Fruit fly (Drosophila melanogaster): Measurements from ENCODE around the gene CG14232.

The CG14232 gene

DNA sequence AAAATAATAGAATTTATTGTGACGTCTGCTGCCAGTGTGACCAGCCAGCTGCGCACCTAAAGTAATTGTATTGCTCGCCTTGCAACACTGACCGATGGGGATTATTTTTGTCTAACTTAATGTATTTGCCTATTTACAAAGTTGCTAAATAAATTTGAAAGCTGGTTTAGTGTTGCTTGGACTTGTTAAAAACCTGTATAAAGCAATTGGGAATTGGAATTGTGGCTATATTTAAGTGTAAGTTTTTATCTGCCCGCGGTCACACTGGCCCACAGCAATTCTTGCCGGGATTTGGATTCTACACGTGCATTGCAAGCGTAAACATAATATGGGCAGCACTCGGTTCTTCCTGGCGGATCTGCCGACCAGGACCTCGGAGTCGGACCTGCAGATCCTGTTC, at the start of gene CG14232, which contains the start of gene CG14230:
CG14232 (minus strand) TSS at position 177 of the 400 bp plus-strand sequence.
CG14230 (plus strand) TSS at position 94 of the 400 bp plus-strand sequence.
- peak; percentile 16 for TF ChIP-seq noc (tag; optimal IDR thresholded peaks at IDR 0.05)

DNA sequence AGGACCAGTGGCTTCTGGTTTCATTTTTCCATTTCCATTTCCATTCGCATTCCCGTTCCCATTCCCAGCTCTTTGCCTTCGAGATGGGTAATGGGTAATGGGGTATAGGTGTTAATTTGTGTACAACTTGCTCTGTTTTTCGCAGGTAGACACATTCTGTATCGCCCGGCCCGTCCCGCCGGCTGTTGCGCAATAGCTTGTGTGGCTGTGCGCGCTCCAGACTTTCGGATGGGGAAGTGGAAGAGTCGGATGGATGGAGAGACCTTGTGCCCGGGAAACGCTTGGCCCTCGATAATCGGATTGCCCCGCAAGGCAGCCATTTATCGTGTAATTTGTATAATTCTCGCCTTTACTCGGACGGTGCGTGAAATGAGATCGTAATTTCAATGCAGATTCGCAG, 49.7 kb upstream of the CG14232 start:
- TF ChIP-seq noc (tag; optimal IDR thresholded peaks at IDR 0.05), result no peak

DNA sequence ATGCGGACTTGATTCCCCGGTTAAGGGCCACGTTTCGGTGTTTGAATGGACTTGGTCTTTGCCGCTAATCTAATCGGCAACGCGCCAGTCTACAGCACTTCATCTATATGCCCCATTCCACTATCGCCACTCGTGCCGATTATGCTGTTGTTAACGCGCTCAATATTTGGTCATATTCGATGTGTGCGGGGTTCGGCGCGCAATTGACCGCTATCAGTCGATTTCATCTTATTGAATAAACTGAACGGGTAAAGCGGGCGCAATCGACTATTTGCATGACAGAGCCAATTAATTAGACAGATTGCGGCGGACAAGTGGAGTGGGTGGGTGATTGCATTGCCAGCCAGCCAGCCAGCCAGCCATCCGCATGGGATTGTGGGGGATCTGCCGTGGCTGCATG, 48.3 kb upstream of the CG14232 start:
- no peak for TF ChIP-seq noc (tag; optimal IDR thresholded peaks at IDR 0.05)

DNA sequence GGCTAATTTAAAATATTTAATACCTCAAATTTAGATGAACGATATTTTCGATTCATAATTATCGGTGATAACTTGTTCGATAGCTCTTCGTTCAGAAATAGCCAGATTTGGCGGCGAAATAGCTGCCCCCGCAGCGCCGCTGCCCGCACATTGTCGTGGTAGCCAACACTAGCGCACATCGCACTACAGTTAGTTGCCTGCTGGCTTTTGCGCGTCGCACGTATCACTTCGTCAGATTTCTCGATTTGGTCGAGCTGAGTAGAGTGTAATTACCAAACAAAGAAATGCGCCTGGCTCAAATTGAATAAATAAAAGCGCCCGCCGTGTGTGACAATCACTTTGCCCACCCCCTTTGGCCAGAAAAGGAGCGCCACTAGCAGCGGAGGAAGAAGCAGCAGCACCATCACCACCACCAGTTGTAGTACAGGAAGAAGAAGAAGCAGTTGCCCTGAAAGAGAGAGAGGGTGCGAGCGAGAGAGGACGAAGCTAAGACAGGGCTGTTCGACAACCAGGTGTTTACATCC, 46.6 kb upstream of the CG14232 start, which contains the start of gene Abcd3:
Abcd3 (plus strand) TSS at position 145 of the 524 bp plus-strand sequence.
- peak; percentile 58 for TF ChIP-seq noc (tag; optimal IDR thresholded peaks at IDR 0.05)

DNA sequence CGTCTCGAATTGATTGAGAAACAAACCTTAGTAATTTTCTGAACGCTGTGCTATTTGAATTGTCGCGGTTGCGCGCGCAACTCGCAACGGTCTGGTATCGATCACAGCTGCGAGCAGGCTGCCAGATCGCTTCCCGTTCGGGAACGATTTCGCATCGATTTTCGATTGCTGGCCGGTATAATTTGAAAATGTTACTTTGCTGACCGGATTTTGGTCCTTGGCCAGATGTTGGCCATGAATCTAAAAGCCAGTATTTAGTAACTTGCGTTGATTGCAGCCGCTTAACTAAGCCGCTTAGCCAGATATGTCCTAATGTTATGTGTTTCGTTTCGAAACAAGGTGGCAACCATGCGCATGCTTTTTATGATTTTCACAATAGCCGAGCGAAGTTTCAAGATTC, 44.5 kb upstream of the CG14232 start:
- TF ChIP-seq noc (tag; optimal IDR thresholded peaks at IDR 0.05), result no peak

DNA sequence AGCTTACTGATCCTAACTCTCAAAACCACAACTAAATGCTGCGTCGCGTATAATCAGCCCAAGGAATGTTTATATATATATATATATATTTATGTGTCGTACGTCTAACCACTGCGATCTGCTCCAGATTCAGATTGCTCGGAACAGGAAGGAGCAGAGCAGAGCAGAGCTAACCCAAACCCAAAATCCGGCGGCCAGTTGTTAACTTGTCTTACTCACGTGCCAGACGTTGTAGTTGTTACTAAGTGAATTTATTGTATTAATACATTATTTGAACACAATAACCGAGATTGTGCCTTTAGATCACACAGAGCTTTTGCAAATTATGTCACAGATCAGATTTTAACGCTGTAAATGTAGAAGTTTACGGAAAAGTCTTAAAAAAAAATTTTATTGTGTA, 44.0 kb upstream of the CG14232 start, which contains the start of gene Alr:
Alr (plus strand) TSS at position 301 of the 400 bp plus-strand sequence.
- TF ChIP-seq noc (tag; optimal IDR thresholded peaks at IDR 0.05), result no peak

DNA sequence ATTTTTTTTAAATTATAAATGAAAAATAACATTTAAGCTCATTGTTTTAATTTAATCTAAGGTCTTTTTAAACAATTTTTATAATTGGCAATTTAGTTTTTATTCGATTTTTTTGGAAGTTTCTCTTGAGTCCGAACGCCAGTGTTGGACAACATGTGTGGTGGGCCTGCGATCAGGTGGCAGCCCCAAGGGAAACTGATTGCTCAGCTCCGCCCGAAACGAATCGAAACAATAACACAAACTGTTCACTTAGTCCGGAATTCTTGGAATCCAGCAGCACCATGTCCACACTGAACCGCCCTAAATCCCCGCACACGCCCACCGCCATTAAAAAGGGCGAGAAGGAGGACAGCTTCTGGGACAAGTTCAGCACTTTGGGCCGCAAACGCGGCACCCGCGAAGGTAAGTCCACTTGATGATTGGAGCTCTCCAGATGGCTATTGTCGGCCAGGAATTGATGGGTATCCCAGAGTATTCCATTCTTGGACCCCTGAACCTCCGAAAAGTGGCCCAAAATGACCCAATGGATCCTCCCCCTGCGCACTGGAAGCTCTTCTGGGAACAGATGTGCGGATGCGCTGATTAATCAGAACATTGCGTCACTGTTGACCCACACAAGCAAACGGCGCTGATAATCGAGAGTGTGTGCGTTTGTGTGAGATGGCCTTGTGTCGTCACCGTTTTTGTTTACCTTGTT, 42.0 kb upstream of the CG14232 start, which contains the start of gene parvin:
parvin (plus strand) TSS at position 134 of the 697 bp plus-strand sequence.
- peak; percentile 4 for TF ChIP-seq noc (tag; optimal IDR thresholded peaks at IDR 0.05)

DNA sequence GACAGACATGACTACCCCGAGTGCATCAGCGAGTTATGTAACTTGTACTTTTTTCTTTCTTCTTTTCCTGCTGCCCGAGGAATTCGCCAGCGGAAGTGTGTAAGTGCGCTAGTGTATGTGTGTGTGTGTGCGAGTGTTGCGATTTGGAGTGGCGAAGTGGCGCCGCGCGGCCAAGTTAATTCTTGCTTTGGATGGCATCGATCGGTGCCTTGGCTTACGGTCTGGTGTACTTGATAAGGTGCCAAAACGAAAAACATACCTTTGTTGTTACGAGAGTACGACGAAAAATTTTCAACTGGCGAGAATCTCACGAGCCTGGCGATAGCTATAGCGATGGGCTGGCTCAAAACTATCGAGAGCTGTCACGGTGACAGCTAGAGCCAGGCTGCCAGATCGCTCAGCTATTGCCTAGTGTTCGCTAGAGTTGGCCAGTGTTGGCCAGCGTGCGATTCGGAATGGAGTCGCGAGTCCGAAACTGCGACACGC, 40.0 kb upstream of the CG14232 start, which contains the start of the genes CG18809, COX6B, CG33932 and Rpp20:
CG18809 (minus strand) TSS at position 333 of the 486 bp plus-strand sequence.
COX6B (minus strand) TSS at position 333 of the 486 bp plus-strand sequence.
CG33932 (plus strand) TSS at position 429 of the 486 bp plus-strand sequence.
Rpp20 (plus strand) TSS at position 429 of the 486 bp plus-strand sequence.
- peak; percentile 47 for TF ChIP-seq noc (tag; optimal IDR thresholded peaks at IDR 0.05)

DNA sequence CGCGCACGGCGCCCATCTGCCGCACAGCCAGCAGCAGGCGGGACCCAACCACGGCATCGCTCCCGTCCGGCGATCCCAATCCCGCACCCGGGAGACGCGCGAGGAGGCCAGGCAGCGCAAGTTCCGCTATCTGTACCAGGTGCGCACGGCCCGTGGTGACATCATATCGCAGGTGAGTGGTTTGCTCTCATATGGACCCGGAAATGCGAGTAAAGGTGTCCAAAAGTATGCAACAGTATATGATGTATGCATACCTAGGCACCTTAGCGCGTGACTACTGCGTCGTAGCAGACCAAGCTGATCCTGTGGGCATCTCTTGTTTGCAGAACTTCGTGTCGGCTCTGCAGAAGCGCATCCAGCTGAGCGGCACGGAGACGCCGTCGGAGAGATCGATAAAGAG, 33.8 kb upstream of the CG14232 start:
- no peak for TF ChIP-seq noc (tag; optimal IDR thresholded peaks at IDR 0.05)

DNA sequence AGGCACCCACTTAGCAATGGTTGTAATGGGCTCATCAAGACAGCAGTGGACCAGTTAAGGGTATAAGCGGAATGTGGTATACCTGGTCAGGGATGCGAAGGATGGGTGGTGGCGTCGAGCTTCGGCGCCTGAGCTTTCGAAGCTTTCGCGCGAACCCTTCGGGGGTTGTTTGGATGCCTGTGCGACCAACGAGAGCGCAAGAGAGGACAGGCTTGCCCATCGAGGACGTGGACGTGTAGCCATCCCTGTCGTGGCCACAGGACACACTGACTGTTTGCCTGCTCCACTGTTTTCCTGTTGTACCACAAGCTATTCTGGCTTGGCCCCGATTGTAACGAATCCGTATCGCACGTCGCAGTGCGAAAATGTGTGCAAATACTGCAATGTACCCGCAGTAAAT, 31.2 kb upstream of the CG14232 start, which contains the start of gene CG14234:
CG14234 (plus strand) TSS at position 301 of the 400 bp plus-strand sequence.
- no peak for TF ChIP-seq noc (tag; optimal IDR thresholded peaks at IDR 0.05)

DNA sequence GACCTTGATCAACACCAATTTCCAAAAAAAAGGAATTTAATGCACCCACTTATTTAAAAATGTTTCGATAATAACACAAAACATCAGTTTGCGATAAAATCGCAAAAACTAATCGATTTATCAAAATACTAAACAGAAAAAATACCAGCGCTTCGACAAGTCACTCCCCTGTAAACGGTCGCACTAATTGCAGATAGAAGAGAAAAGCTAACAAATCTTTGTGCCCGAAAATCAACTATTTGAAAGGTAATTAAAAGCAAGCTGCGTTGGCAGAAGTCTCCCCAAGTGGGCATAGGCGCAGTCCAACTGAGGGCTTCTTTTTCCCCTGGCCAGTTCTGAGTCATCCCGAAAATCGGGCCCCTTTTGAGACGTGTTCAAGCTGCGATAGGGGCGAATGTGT, 26.8 kb upstream of the CG14232 start, which contains the start of gene AP-1-2beta:
AP-1-2beta (plus strand) TSS at position 161 of the 400 bp plus-strand sequence.
- TF ChIP-seq noc (tag; optimal IDR thresholded peaks at IDR 0.05), result no peak

DNA sequence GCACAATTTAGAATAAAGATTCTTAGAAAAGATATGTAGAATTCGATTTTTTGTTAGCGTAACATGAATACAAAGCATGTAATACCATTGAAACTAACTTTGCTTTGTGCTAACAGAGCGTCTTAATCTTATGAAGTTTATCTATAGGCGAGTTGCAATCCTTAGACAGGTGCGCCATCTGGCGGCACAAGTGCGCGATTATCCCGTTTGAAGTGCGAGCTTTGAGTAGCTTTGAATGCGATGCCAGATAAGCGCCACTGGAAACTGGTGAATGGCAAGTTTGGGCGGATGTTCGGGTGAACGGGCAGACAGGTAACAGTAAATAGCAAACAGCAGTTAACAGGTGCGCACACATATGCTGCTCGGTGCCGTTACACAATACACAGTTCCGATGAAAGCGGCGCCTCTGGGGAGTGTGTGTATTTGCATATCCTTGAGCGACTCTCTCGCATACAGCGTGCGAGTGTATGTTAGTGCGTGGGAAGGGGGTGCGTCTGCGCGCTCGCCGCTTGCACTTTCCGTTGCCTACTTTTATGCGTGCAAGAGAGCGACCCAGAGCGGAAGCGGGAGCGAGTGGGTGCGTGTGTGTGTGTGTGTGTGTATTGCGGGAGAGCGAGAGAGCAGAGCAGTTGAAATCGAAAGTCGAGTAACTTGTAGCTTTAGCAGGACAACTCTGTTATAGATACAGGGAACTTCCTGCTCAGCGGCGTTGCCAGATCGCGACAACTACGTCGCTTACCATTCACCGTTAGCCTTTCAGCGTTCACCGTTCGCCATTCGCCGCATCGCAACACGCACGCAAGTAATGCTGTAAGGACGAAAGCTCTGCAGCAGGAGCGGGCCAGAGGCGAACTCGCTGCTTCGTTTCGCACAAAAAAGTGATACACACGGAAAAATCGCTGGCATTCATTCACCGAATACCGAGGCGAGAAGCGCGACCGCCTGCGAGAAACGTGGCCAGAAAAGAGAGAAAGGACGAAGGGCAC, 14.2 kb upstream of the CG14232 start, which contains the start of gene CG12531:
CG12531 (plus strand) TSS at position 936 of the 986 bp plus-strand sequence.
- TF ChIP-seq noc (tag; optimal IDR thresholded peaks at IDR 0.05), result no peak

DNA sequence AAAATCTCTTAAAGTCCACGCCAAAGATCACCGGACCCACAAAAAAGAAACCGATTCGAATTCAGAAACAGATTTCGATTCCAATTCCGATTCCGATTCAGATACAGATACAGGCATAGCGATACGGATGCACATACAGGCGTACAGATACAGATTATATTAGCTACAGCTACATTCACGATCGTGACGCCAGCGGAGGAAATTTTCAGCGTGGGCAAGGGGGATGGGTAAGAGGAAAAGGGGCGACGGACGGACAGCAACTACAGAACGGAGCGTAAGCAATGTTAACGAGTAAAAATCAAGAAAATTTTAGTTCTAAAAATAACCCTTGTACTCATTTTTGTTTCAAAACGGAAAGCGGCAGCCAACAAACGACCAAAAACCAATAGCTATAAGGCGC, 13.0 kb upstream of the CG14232 start:
- no peak for TF ChIP-seq noc (tag; optimal IDR thresholded peaks at IDR 0.05)

DNA sequence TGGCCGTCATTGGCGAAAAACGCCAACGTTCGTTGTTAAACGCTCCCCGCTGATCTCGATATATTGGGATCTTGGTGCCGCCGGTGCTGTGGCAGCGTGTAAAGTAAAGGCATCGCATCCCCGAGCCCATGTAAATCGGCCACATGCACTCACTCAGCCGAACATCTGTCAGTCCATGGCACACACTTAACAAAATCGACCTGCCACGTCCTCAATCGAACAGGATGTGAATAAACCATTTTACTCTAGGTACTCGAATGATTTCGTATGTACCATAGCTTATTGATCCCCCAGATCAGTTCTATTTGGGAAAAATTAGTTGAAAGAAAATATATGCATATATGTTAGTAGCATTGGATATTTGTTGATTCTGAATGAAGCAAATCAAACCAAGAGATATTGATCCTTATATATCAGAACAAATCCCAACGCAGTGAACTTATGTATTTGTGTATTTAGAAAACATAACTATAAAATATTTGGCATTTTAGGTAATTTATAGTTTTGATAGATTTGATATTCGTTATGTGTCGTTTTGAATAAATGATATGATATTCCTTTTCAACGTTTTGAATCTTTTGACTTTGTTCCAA, 12.4 kb upstream of the CG14232 start:
- no peak for TF ChIP-seq noc (tag; optimal IDR thresholded peaks at IDR 0.05)

DNA sequence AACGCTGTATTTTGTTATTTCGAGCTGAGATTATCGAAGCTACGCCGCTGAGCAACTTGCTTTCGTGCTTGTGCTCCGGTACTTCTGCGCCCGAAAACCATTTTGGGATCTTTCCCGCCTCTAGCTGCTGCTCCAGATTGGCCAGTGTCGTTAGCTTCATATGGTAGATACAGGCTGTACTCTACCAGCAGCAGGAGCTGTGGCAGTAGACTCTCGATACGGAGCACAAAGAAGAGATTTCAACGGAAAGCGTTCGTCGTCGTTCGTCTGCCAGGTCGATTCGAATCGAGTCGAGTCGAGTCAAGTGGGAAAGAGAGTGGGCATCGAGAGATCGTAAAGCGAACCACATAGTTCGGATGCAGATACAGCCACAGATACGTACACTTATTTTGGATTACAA, 10.8 kb upstream of the CG14232 start:
- TF ChIP-seq noc (tag; optimal IDR thresholded peaks at IDR 0.05), result no peak
